Worm (Caenorhabditis elegans) whole organism, L4 larva: Measurements from ENCODE around the gene Y73C8C.12.

Experiments used
- ama-1 ChIP-seq: fragments of 150-350 bp; optimal IDR thresholded peaks from 2 replicates; lab custom pipeline; 2014; ENCODE audit warnings: inconsistent platforms, mixed read lengths
- ceh-82 ChIP-seq: sonication (generic microtip); optimal IDR thresholded peaks from 2 replicates; lab custom pipeline; 2017; ENCODE audit warnings: missing biosample characterization, missing genetic modification characterization
- daf-8 ChIP-seq: fragments of 200-800 bp; sonication (Bioruptor generic); IDR thresholded peaks from 2 replicates; pipeline ENCODE4 v1.3.6; 2022; ENCODE audit warnings: missing genetic modification characterization, missing compliant biosample characterization
- mes-2 ChIP-seq: sonication (generic microtip); optimal IDR thresholded peaks from 2 replicates; lab custom pipeline; 2016; ENCODE audit warnings: missing genotype, mild to moderate bottlenecking, missing genetic modification characterization, missing compliant biosample characterization; ENCODE audit not compliant: poor library complexity, severe bottlenecking
- nhr-48 ChIP-seq: sonication (generic microtip); optimal IDR thresholded peaks from 2 replicates; lab custom pipeline; 2016; ENCODE audit warnings: mild to moderate bottlenecking, missing genetic modification characterization, missing compliant biosample characterization

ce11 chrV:3138488-3138887 is 13.5 kb downstream of the Y73C8C.12 start, which contains the start of the genes irld-3 and F02C9.1:
- TF ChIP-seq mes-2 (tag; lab: Kevin White, UChicago), result no peak
- TF ChIP-seq daf-8 (GFP tag; lab: Robert Waterston, UW), result no peak
- TF ChIP-seq ama-1 (lab: Kevin White, UChicago), result no peak
- TF ChIP-seq ceh-82, result no peak
- TF ChIP-seq nhr-48, result no peak
